Fruit fly (Drosophila melanogaster): ENCODE results near the gene Cpr100A.

Cpr100A gene

DNA sequence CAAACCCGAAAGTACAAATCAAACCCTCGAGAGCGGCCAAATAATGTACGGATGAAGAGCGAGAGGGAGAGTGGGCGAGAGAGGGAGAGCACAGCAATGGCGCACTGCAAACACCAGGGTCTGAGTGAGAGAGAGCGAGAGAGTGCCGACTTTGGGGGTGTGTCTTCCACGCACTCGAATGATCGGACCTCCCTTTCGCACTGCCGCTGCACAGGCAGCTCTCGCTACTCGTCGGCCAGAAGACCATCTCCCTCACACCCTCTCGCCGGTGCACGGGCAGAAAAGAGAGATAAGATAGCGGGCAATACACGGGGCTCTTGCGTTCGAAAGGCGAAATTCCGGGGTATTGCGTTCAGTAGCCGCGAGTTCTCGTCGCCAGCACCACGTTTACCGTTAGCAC is 45.1 kb downstream of the Cpr100A start, which contains the start of gene Ptx1 (continued):
- no peak for TF ChIP-seq ken (GFP tag; IDR thresholded peaks at IDR 0.05)
- TF ChIP-seq CG10321 (GFP tag; IDR thresholded peaks at IDR 0.05) = peak; percentile 98
- peak; percentile 63 for TF ChIP-seq lab (GFP tag; optimal IDR thresholded peaks at IDR 0.05)
- TF ChIP-seq Scr (GFP tag; IDR thresholded peaks at IDR 0.05; ENCODE audit: partially characterized antibody) = no peak
- no peak for TF ChIP-seq CG10565 (GFP tag; optimal IDR thresholded peaks at IDR 0.05)
- TF ChIP-seq Hmx (GFP tag; optimal IDR thresholded peaks at IDR 0.05) = no peak
- peak; percentile 31 for TF ChIP-seq grn (GFP tag; optimal IDR thresholded peaks at IDR 0.05)
- peak; percentile 88 for TF ChIP-seq sd (tag; optimal IDR thresholded peaks at IDR 0.05)
- no peak for TF ChIP-seq slou (GFP tag; optimal IDR thresholded peaks at IDR 0.05)
- 0 out of 2 replicates have a peak, but pooled peaks have one; percentile 37 for TF ChIP-seq chm (GFP tag; IDR thresholded peaks at IDR 0.05)
- TF ChIP-seq CG7357 (GFP tag; IDR thresholded peaks at IDR 0.05) = no peak
- TF ChIP-seq exex (tag; optimal IDR thresholded peaks at IDR 0.05) = no peak
- TF ChIP-seq Nf-YA (GFP tag; IDR thresholded peaks at IDR 0.05) = peak; percentile 92
- no peak for TF ChIP-seq CG10209 (GFP tag; optimal IDR thresholded peaks at IDR 0.05)
- TF ChIP-seq CG7987 (GFP tag; optimal IDR thresholded peaks at IDR 0.05) = no peak
- peak; percentile 66 for TF ChIP-seq tna (GFP tag; IDR thresholded peaks at IDR 0.05; ENCODE audit: partially characterized antibody)
- TF ChIP-seq CG7928 (GFP tag; optimal IDR thresholded peaks at IDR 0.05) = no peak
- TF ChIP-seq CG17912 (GFP tag; optimal IDR thresholded peaks at IDR 0.05) = no peak
- no peak for TF ChIP-seq Hsf (GFP tag; optimal IDR thresholded peaks at IDR 0.05)
- peak; percentile 100 for TF ChIP-seq CG12155 (GFP tag; optimal IDR thresholded peaks at IDR 0.05)
- no peak for TF ChIP-seq tio (GFP tag; optimal IDR thresholded peaks at IDR 0.05)
- TF ChIP-seq HHEX (GFP tag; optimal IDR thresholded peaks at IDR 0.05) = no peak
- TF ChIP-seq CG17612 (GFP tag; IDR thresholded peaks at IDR 0.05) = no peak
- TF ChIP-seq B-H1 (GFP tag; IDR thresholded peaks at IDR 0.05) = no peak
- TF ChIP-seq CG12071 (GFP tag; optimal IDR thresholded peaks at IDR 0.05) = peak; percentile 34
- TF ChIP-seq sr (GFP tag; IDR thresholded peaks at IDR 0.05) = 0 out of 3 replicates have a peak, but pooled peaks have one; percentile 51
- TF ChIP-seq Dip3 (GFP tag; optimal IDR thresholded peaks at IDR 0.05) = no peak
- TF ChIP-seq H15 (GFP tag; IDR thresholded peaks at IDR 0.05) = no peak
- no peak for TF ChIP-seq CG8944 (GFP tag; optimal IDR thresholded peaks at IDR 0.05)
- TF ChIP-seq CG33557 (GFP tag; optimal IDR thresholded peaks at IDR 0.05) = no peak
- TF ChIP-seq CG3838 (GFP tag; optimal IDR thresholded peaks at IDR 0.05) = no peak
- peak; percentile 5 for TF ChIP-seq kni (GFP tag; optimal IDR thresholded peaks at IDR 0.05)
- TF ChIP-seq YL-1 (GFP tag; optimal IDR thresholded peaks at IDR 0.05) = no peak
- no peak for TF ChIP-seq CG17568 (GFP tag; optimal IDR thresholded peaks at IDR 0.05)
- no peak for TF ChIP-seq Eip74EF (GFP tag; optimal IDR thresholded peaks at IDR 0.05)
- TF ChIP-seq nmo (GFP tag; optimal IDR thresholded peaks at IDR 0.05) = peak; percentile 58
- no peak for TF ChIP-seq CG10431 (GFP tag; optimal IDR thresholded peaks at IDR 0.05)
- TF ChIP-seq odd (GFP tag; optimal IDR thresholded peaks at IDR 0.05) = no peak
- TF ChIP-seq CG3407 (GFP tag; optimal IDR thresholded peaks at IDR 0.05) = no peak
- TF ChIP-seq CG2116 (GFP tag; optimal IDR thresholded peaks at IDR 0.05) = no peak
- no peak for TF ChIP-seq Gug (GFP tag; IDR thresholded peaks at IDR 0.05)
- no peak for TF ChIP-seq jing (GFP tag; optimal IDR thresholded peaks at IDR 0.05)
- peak; percentile 2 for TF ChIP-seq tin (GFP tag; optimal IDR thresholded peaks at IDR 0.05)
- TF ChIP-seq tup (GFP tag; optimal IDR thresholded peaks at IDR 0.05) = no peak
- no peak for TF ChIP-seq CG13775 (GFP tag; optimal IDR thresholded peaks at IDR 0.05)
- TF ChIP-seq amos (GFP tag; IDR thresholded peaks at IDR 0.05; ENCODE audit: partially characterized antibody) = peak; percentile 40; the same call in 1 of the 2 replicates
- no peak for TF ChIP-seq CG10267 (tag; optimal IDR thresholded peaks at IDR 0.05)
- peak; percentile 63; the same call in 2 of the 3 replicates for TF ChIP-seq CG6791 (GFP tag; IDR thresholded peaks at IDR 0.05; ENCODE audit: partially characterized antibody)
- TF ChIP-seq CG2889 (GFP tag; IDR thresholded peaks at IDR 0.05) = no peak
- TF ChIP-seq danr (GFP tag; IDR thresholded peaks at IDR 0.05) = no peak
- no peak for TF ChIP-seq CG34376 (GFP tag; optimal IDR thresholded peaks at IDR 0.05)
